Worm (Caenorhabditis elegans) whole organism, L3 larva: Measurements from ENCODE around the gene C26F1.1.

Experiments used
- R02D3.7 ChIP-seq: fragments of 150-350 bp; optimal IDR thresholded peaks from 2 replicates; lab custom pipeline; 2014; ENCODE audit warnings: missing biosample characterization, missing genetic modification characterization
- ZK546.5 ChIP-seq: sonication (generic microtip); optimal IDR thresholded peaks from 2 replicates; lab custom pipeline; 2017; ENCODE audit warnings: missing biosample characterization, missing genetic modification characterization
- aly-2 ChIP-seq: fragments of 150-350 bp; optimal IDR thresholded peaks from 2 replicates; lab custom pipeline; 2014; ENCODE audit warnings: missing biosample characterization, missing genetic modification characterization
- ama-1 ChIP-seq: fragments of 150-350 bp; optimal IDR thresholded peaks from 2 replicates; lab custom pipeline; 2018
- ceh-28 ChIP-seq: fragments of 150-350 bp; optimal IDR thresholded peaks from 2 replicates; lab custom pipeline; 2014; ENCODE audit warnings: missing biosample characterization, missing genetic modification reagents, missing genetic modification characterization
- ceh-9 ChIP-seq: sonication (generic microtip); optimal IDR thresholded peaks from 2 replicates; lab custom pipeline; 2018; ENCODE audit warnings: missing biosample characterization, missing genetic modification characterization
- daf-12 ChIP-seq: fragments of 150-350 bp; optimal IDR thresholded peaks from 2 replicates; lab custom pipeline; 2014; ENCODE audit warnings: missing biosample characterization, missing genetic modification reagents, missing genetic modification characterization
- egl-27 ChIP-seq: sonication (generic microtip); optimal IDR thresholded peaks from 4 replicates; lab custom pipeline; 2017; ENCODE audit warnings: missing biosample characterization, missing genetic modification reagents, missing genetic modification characterization
- egl-5 ChIP-seq: fragments of 150-350 bp; optimal IDR thresholded peaks from 2 replicates; lab custom pipeline; 2017; ENCODE audit warnings: missing biosample characterization, missing genetic modification reagents, missing genetic modification characterization, inconsistent platforms
- elt-1 ChIP-seq: fragments of 150-350 bp; optimal IDR thresholded peaks from 2 replicates; lab custom pipeline; 2014; ENCODE audit warnings: missing biosample characterization, missing genetic modification characterization
- elt-2 ChIP-seq: sonication (generic microtip); optimal IDR thresholded peaks from 2 replicates; lab custom pipeline; 2016; ENCODE audit warnings: missing genetic modification reagents, mild to moderate bottlenecking, missing genetic modification characterization, missing compliant biosample characterization
- eor-1 ChIP-seq, 2 experiments: fragments of 150-350 bp; optimal IDR thresholded peaks; 2 replicates each; lab custom pipeline; 2014 to 2018; ENCODE audit warnings: missing biosample characterization in 2 of 2, missing genetic modification characterization in 2 of 2
- fkh-2 ChIP-seq: fragments of 150-350 bp; optimal IDR thresholded peaks from 2 replicates; lab custom pipeline; 2014; ENCODE audit warnings: missing biosample characterization, missing genetic modification reagents, missing genetic modification characterization
- fos-1 ChIP-seq: fragments of 150-350 bp; optimal IDR thresholded peaks from 2 replicates; lab custom pipeline; 2014; ENCODE audit warnings: missing biosample characterization, missing genetic modification characterization
- jun-1 ChIP-seq: fragments of 150-350 bp; optimal IDR thresholded peaks from 2 replicates; lab custom pipeline; 2014; ENCODE audit warnings: missing biosample characterization, missing genetic modification reagents, missing genetic modification characterization
- lin-15B ChIP-seq: fragments of 150-350 bp; optimal IDR thresholded peaks from 2 replicates; lab custom pipeline; 2014; ENCODE audit warnings: missing biosample characterization, missing genetic modification characterization
- lsy-12 ChIP-seq: sonication (generic microtip); optimal IDR thresholded peaks from 2 replicates; lab custom pipeline; 2016; ENCODE audit warnings: mild to moderate bottlenecking, missing genetic modification characterization, missing compliant biosample characterization
- nhr-11 ChIP-seq: fragments of 150-350 bp; optimal IDR thresholded peaks from 2 replicates; lab custom pipeline; 2014; ENCODE audit warnings: missing biosample characterization, missing genetic modification characterization
- nhr-12 ChIP-seq: fragments of 150-350 bp; optimal IDR thresholded peaks from 2 replicates; lab custom pipeline; 2014; ENCODE audit warnings: missing biosample characterization, missing genetic modification characterization
- nhr-237 ChIP-seq: fragments of 150-350 bp; optimal IDR thresholded peaks from 2 replicates; lab custom pipeline; 2014; ENCODE audit warnings: missing biosample characterization, missing genetic modification characterization
- nhr-25 ChIP-seq: sonication (generic microtip); optimal IDR thresholded peaks from 2 replicates; lab custom pipeline; 2017; ENCODE audit warnings: missing biosample characterization, missing genetic modification characterization
- nhr-28 ChIP-seq: fragments of 150-350 bp; optimal IDR thresholded peaks from 2 replicates; lab custom pipeline; 2014; ENCODE audit warnings: missing biosample characterization, missing genetic modification characterization
- nhr-43 ChIP-seq: sonication (generic microtip); optimal IDR thresholded peaks from 2 replicates; lab custom pipeline; 2016; ENCODE audit warnings: mild to moderate bottlenecking, missing genetic modification characterization, missing compliant biosample characterization; ENCODE audit not compliant: poor library complexity, severe bottlenecking
- nhr-67 ChIP-seq: fragments of 150-350 bp; optimal IDR thresholded peaks from 2 replicates; lab custom pipeline; 2014; ENCODE audit warnings: missing biosample characterization, missing genetic modification characterization
- nhr-76 ChIP-seq: fragments of 150-350 bp; sonication (generic microtip); optimal IDR thresholded peaks from 5 replicates; lab custom pipeline; 2014; ENCODE audit warnings: missing biosample characterization, missing genetic modification characterization
- pha-4 ChIP-seq: fragments of 150-350 bp; optimal IDR thresholded peaks from 2 replicates; lab custom pipeline; 2014; ENCODE audit warnings: missing biosample characterization, missing genetic modification reagents, missing genetic modification characterization
- pqm-1 ChIP-seq: fragments of 150-350 bp; optimal IDR thresholded peaks from 2 replicates; lab custom pipeline; 2017; ENCODE audit warnings: missing biosample characterization, missing genetic modification characterization, inconsistent platforms
- skn-1 ChIP-seq: fragments of 150-350 bp; optimal IDR thresholded peaks from 2 replicates; lab custom pipeline; 2014; ENCODE audit warnings: missing biosample characterization, missing genetic modification characterization
- snpc-4 ChIP-seq: fragments of 150-350 bp; optimal IDR thresholded peaks from 2 replicates; lab custom pipeline; 2014; ENCODE audit warnings: missing biosample characterization, missing genetic modification characterization
- unc-39 ChIP-seq: sonication (generic microtip); optimal IDR thresholded peaks from 4 replicates; lab custom pipeline; 2017; ENCODE audit warnings: missing biosample characterization, missing genetic modification characterization
- unc-62 ChIP-seq: fragments of 150-350 bp; sonication (generic microtip); optimal IDR thresholded peaks from 4 replicates; lab custom pipeline; 2014; ENCODE audit warnings: missing biosample characterization, missing genetic modification reagents, missing genetic modification characterization
- zag-1 ChIP-seq: fragments of 150-350 bp; optimal IDR thresholded peaks from 2 replicates; lab custom pipeline; 2014; ENCODE audit warnings: missing biosample characterization, missing genetic modification characterization
- ztf-11 ChIP-seq: fragments of 150-350 bp; optimal IDR thresholded peaks from 2 replicates; lab custom pipeline; 2014; ENCODE audit warnings: missing biosample characterization, missing genetic modification characterization
- ztf-4 ChIP-seq: fragments of 150-350 bp; optimal IDR thresholded peaks from 2 replicates; lab custom pipeline; 2014; ENCODE audit warnings: missing biosample characterization, missing genetic modification characterization

C26F1.1 gene

DNA sequence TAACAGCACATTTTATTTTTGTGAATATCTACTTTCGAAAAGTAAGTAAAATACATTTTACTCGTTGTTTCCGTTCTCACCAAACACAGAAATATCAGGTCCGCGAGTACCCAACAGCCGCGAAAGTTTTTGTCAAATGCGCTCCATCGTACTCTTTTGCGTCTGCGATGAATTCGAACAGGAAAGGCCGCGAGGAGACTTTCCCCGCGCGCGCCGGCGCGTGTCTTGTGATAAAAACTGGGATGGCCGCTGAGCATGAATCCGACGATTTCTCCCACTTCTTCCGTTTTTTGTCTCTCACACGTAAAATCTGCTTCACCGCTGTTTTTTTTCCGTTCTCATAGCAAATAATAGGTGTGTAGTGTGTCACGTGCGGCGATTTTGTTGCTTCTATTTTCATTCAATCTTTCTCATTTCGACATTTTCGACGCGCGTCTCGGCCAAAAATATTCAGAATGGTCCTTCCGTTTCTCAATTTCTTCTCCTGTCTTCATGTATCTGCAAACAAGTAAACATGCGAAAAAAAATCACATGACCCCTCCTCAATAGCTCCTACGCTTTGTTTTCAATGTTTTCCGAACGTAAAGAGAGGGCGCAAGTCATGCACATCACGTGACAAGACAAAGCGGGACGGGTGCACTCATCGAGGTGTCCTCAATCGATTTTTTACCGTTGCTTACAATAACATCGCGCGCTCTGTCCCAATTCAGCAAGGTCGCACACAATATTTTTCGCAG is 19.0 kb downstream of the C26F1.1 start, which contains the start of gene uvs-1 (continued):
- TF ChIP-seq ztf-11 (tag; lab: Kevin White, UChicago) = no peak
- no peak for TF ChIP-seq nhr-28 (tag; lab: Kevin White, UChicago)
- TF ChIP-seq unc-62 (GFP tag; lab: Kevin White, UChicago) = no peak
- TF ChIP-seq elt-2 (tag; lab: Kevin White, UChicago) = peak; percentile 24
- TF ChIP-seq ztf-4 (tag; lab: Kevin White, UChicago) = no peak
- TF ChIP-seq fos-1 (tag; lab: Kevin White, UChicago) = no peak
- TF ChIP-seq R02D3.7 (tag; lab: Kevin White, UChicago) = no peak
- TF ChIP-seq nhr-76 (tag; lab: Kevin White, UChicago) = no peak
- no peak for TF ChIP-seq ZK546.5 (tag; lab: Kevin White, UChicago)
- no peak for TF ChIP-seq nhr-12 (tag; lab: Kevin White, UChicago)

DNA sequence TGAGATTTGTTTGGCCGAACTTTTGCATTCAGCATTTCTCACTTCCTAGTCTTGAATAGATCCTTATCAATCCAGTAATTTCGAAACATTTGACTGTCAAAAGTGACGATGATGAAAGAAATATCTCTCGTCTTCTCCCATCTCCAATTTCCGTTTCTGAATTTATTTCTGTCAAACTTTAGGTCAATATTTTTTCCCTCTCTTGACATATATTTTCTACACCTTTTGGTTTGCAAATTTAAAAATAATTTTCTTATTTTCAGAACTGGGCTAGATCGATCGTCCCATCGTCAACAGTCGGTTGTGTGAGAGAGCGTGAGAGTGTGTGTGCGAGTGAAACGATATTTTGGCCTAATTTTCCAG is 19.6 kb downstream of the C26F1.1 start, which contains the start of gene xpo-1:
Gene xpo-1, plus strand, starts transcription at position 264 of the 363 bp plus-strand sequence.
- no peak for TF ChIP-seq egl-27

DNA sequence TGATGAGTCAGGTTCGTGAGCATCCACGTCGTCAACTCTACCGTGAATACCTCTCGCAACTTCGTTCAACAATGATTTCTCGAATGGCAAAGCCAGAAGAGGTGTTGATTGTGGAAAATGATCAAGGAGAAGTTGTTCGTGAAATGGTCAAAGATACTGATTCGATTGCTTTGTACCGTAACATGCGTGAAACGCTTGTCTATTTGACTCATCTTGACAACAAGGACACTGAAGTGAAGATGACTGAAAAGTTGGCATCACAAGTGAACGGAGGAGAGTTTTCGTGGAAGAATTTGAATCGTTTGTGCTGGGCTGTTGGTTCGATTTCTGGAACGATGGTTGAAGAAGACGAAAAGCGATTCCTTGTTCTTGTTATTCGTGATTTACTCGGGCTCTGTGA is 21.4 kb downstream of the C26F1.1 start:
- TF ChIP-seq ama-1 (lab: Kevin White, UChicago) (peak; percentile 22), nhr-67 (no peak)

DNA sequence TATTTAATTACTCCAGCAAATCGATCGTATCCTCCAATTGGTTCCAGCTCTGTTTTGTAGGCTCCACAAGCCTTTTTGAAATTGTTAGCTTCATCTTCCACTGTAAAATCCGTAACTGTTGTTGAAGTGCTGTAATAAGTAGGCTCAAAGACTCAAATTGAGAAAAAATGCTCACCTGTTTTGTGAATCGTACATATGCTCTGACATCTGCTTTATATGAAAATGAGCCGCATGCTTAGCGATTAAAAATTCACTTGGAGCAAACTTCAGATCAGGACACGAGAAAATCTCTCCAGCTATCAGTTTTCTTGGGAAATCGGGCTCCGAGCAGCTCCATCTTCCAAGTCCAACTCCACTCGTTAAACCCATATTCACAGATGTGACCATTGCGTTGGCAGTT is 23.2 kb downstream of the C26F1.1 start:
- TF ChIP-seq ztf-4 (tag; lab: Kevin White, UChicago) = no peak
- TF ChIP-seq zag-1 (tag; lab: Kevin White, UChicago) = no peak
- TF ChIP-seq jun-1 (tag; lab: Kevin White, UChicago) = no peak
- TF ChIP-seq ceh-28 (tag; lab: Kevin White, UChicago) = no peak
- no peak for TF ChIP-seq elt-1
- TF ChIP-seq lsy-12 = no peak
- no peak for TF ChIP-seq fkh-2 (tag; lab: Kevin White, UChicago)
- TF ChIP-seq lin-15B (tag; lab: Kevin White, UChicago) = no peak
- no peak for TF ChIP-seq ceh-9
- TF ChIP-seq nhr-11 (tag; lab: Kevin White, UChicago) = no peak
- TF ChIP-seq eor-1 (tag; optimal IDR thresholded peaks at IDR 0.05; lab: Kevin White, UChicago) = no peak
- no peak for TF ChIP-seq snpc-4
- TF ChIP-seq egl-5 (tag; lab: Kevin White, UChicago) = no peak
- no peak for TF ChIP-seq egl-27
- no peak for TF ChIP-seq aly-2 (tag; lab: Kevin White, UChicago)
- TF ChIP-seq unc-39 = no peak
- no peak for TF ChIP-seq pqm-1
- no peak for TF ChIP-seq nhr-43 (tag; lab: Kevin White, UChicago)
- no peak for TF ChIP-seq nhr-25
- TF ChIP-seq, all 47 proteins: peak for 0

DNA sequence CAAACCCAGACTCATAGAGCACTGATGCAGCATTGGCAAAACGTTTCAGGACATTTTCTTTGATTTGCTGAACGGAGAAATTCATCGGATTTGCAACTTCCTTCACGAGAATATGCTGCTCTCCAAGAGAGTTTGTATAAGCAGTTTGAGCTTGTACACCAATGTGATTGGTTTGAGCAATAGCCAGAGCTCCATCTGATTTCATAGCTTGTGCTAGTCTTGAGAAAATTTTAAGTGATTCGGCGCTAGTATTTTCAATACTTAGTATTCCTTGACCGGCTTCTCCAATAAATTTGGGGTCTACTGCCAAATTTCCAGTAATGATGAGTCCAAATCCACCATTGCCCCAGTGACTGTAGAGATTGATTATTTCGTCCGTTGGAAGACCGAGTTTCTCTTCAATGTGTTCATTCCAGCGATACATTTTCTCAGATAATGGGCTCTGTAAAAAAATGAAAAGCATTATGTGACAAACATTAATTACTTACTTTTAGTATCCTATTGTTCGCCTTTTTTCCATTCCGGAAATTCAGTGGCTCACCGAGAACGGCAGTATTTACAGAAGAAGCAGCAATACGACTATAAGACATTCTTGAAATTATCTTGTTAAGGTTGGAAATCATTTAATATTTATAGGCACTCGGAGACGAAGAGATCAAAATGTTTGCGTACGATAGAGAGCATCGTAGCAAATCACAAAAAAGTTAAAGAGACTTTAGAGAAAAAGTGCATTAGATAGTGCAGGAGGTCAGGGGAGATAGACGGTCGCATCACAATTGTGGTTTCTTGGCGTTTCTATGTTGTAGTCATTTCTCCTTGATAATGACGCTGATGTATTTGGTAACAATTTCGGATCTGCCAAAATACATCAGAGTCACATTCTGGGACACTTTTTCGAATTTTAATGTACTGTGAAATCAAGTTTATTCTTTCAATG is 24.4 kb downstream of the C26F1.1 start, which contains the start of gene ZK742.3:
Gene ZK742.3, minus strand, starts transcription at position 593 of the 937 bp plus-strand sequence.
- TF ChIP-seq elt-2 (tag; lab: Kevin White, UChicago) (peak; percentile 59), pqm-1 (peak; percentile 57), nhr-43 (tag; lab: Kevin White, UChicago) (no peak), zag-1 (tag; lab: Kevin White, UChicago) (no peak), pha-4 (tag; lab: Kevin White, UChicago) (peak; percentile 31)

DNA sequence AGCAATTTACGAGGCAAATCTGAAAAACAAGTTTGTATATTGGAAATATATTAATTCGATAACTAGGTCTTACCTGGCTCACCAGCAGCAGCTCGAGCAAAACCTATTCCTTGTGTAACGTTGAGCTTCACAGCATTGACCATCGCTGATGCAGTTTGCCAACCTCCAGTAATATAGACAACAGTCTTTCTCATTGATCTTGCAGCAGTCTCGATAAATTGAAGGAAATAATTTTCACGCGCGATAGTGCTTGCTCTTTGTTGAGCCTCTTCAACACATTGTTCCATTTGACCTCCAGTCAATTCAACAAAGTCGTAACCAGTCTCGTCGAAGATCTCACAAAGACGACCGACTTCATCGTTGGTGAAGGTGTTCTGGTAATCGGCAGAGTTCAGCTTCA is 25.4 kb downstream of the C26F1.1 start:
- no peak for TF ChIP-seq nhr-25
- no peak for TF ChIP-seq unc-62 (GFP tag; lab: Kevin White, UChicago)
- TF ChIP-seq skn-1 = no peak
- no peak for TF ChIP-seq fos-1 (tag; lab: Kevin White, UChicago)
- no peak for TF ChIP-seq ZK546.5 (tag; lab: Kevin White, UChicago)
- no peak for TF ChIP-seq daf-12 (tag; lab: Kevin White, UChicago)
- no peak for TF ChIP-seq nhr-11 (tag; lab: Kevin White, UChicago)
- TF ChIP-seq nhr-237 (tag; lab: Kevin White, UChicago) = no peak
- TF ChIP-seq pha-4 (tag; lab: Kevin White, UChicago) = no peak
